Fruit fly (Drosophila melanogaster) whole organism, prepupa: ENCODE measurements around the gene Dh31.

Experiments used
- CG10631 ChIP-seq: fragments of 200-800 bp; sonication (Bioruptor generic); optimal IDR thresholded peaks from 2 replicates; lab custom pipeline; 2016; ENCODE audit warnings: missing biosample characterization, missing genetic modification characterization
- CG10669 ChIP-seq: fragments of 200-800 bp; sonication (Bioruptor generic); optimal IDR thresholded peaks from 3 replicates; lab custom pipeline; 2018; ENCODE audit warnings: missing biosample characterization, mild to moderate bottlenecking, missing genetic modification characterization, moderate library complexity
- CG11294 ChIP-seq: fragments of 200-800 bp; sonication (Bioruptor generic); IDR thresholded peaks from 2 replicates; pipeline ENCODE4 v1.3.6; 2022; ENCODE audit warnings: missing biosample characterization, missing genetic modification characterization
- CG11902 ChIP-seq: fragments of 200-800 bp; sonication (Bioruptor generic); optimal IDR thresholded peaks from 3 replicates; lab custom pipeline; 2016; ENCODE audit warnings: missing biosample characterization, missing genetic modification characterization
- CG15336 ChIP-seq: fragments of 200-800 bp; sonication (Bioruptor generic); IDR thresholded peaks from 2 replicates; pipeline ENCODE4 v1.3.6; 2022; ENCODE audit warnings: missing biosample characterization, missing genetic modification characterization
- CG1621 ChIP-seq: fragments of 200-800 bp; sonication (Bioruptor generic); optimal IDR thresholded peaks from 3 replicates; lab custom pipeline; 2018; ENCODE audit warnings: missing biosample characterization, mild to moderate bottlenecking, missing genetic modification characterization
- CG16779 ChIP-seq: fragments of 200-800 bp; sonication (Bioruptor generic); optimal IDR thresholded peaks from 3 replicates; lab custom pipeline; 2017; ENCODE audit warnings: missing biosample characterization, mild to moderate bottlenecking, missing genetic modification characterization
- CG3032 ChIP-seq: fragments of 200-800 bp; optimal IDR thresholded peaks from 2 replicates; lab custom pipeline; 2019; ENCODE audit warnings: missing biosample characterization, mild to moderate bottlenecking, missing genetic modification characterization, moderate library complexity
- CG31627 ChIP-seq: fragments of 200-800 bp; sonication (Bioruptor generic); optimal IDR thresholded peaks from 3 replicates; lab custom pipeline; 2016; ENCODE audit warnings: missing biosample characterization, missing genetic modification characterization
- CG32006 ChIP-seq: fragments of 200-800 bp; sonication (Bioruptor generic); optimal IDR thresholded peaks from 3 replicates; lab custom pipeline; 2017; ENCODE audit warnings: missing biosample characterization, mild to moderate bottlenecking, missing genetic modification characterization
- CG34406 ChIP-seq: fragments of 200-800 bp; sonication (Bioruptor generic); optimal IDR thresholded peaks from 3 replicates; lab custom pipeline; 2016; ENCODE audit warnings: missing biosample characterization, missing genetic modification characterization
- CG3919 ChIP-seq: fragments of 200-800 bp; sonication (Bioruptor generic); optimal IDR thresholded peaks from 3 replicates; lab custom pipeline; 2016; ENCODE audit warnings: missing biosample characterization, missing genetic modification characterization
- CG6276 ChIP-seq: fragments of 200-800 bp; sonication (Bioruptor generic); optimal IDR thresholded peaks from 2 replicates; lab custom pipeline; 2017; ENCODE audit warnings: missing biosample characterization, mild to moderate bottlenecking, missing genetic modification characterization
- CG6792 ChIP-seq: fragments of 200-800 bp; sonication (Bioruptor generic); optimal IDR thresholded peaks from 3 replicates; lab custom pipeline; 2016; ENCODE audit warnings: missing biosample characterization, missing genetic modification characterization
- CG6808 ChIP-seq: fragments of 200-800 bp; sonication (Bioruptor generic); optimal IDR thresholded peaks from 3 replicates; lab custom pipeline; 2017; ENCODE audit warnings: missing biosample characterization, missing genetic modification characterization, mild to moderate bottlenecking, moderate library complexity, missing genetic modification reagents
- CG6854 ChIP-seq: fragments of 200-800 bp; sonication (Bioruptor generic); optimal IDR thresholded peaks from 2 replicates; lab custom pipeline; 2017; ENCODE audit warnings: missing biosample characterization, mild to moderate bottlenecking, missing genetic modification characterization
- CG8119 ChIP-seq: fragments of 200-800 bp; sonication (Bioruptor generic); IDR thresholded peaks from 3 replicates; pipeline ENCODE4 v1.3.6; 2022; ENCODE audit warnings: missing biosample characterization, missing genetic modification characterization
- CG8319 ChIP-seq: fragments of 200-800 bp; sonication (Bioruptor generic); optimal IDR thresholded peaks from 3 replicates; lab custom pipeline; 2016; ENCODE audit warnings: missing biosample characterization, missing genetic modification characterization
- CG8632 ChIP-seq: fragments of 200-800 bp; sonication (Bioruptor generic); optimal IDR thresholded peaks from 3 replicates; lab custom pipeline; 2016; ENCODE audit warnings: missing biosample characterization, missing genetic modification characterization
- Eip75B ChIP-seq: fragments of 200-800 bp; sonication (Bioruptor generic); optimal IDR thresholded peaks from 3 replicates; lab custom pipeline; 2016; ENCODE audit warnings: missing biosample characterization, missing genetic modification characterization
- Eip78C ChIP-seq: fragments of 200-800 bp; sonication (Bioruptor generic); peaks from one replicate; lab custom pipeline; 2016; ENCODE audit warnings: missing biosample characterization, missing genetic modification characterization
- Eip93F ChIP-seq: fragments of 200-800 bp; sonication (Bioruptor generic); optimal IDR thresholded peaks from 2 replicates; lab custom pipeline; 2016; ENCODE audit warnings: missing biosample characterization, mild to moderate bottlenecking, missing genetic modification characterization
- Ets21C ChIP-seq: fragments of 200-800 bp; sonication (Bioruptor generic); optimal IDR thresholded peaks from 3 replicates; lab custom pipeline; 2016; ENCODE audit warnings: missing biosample characterization, missing genetic modification characterization
- Ets96B ChIP-seq: fragments of 200-800 bp; optimal IDR thresholded peaks from 2 replicates; lab custom pipeline; 2019; ENCODE audit warnings: missing biosample characterization, mild to moderate bottlenecking, missing genetic modification characterization, moderate library complexity
- Gug ChIP-seq: fragments of 200-800 bp; sonication (Bioruptor generic); IDR thresholded peaks from 2 replicates; pipeline ENCODE4 v1.3.6; 2022; ENCODE audit warnings: missing biosample characterization, missing genetic modification characterization
- Hr38 ChIP-seq: sonication (Bioruptor generic); optimal IDR thresholded peaks from 2 replicates; lab custom pipeline; 2016; ENCODE audit warnings: missing biosample characterization, missing genetic modification characterization
- Hr39 ChIP-seq: fragments of 200-800 bp; sonication (Bioruptor generic); optimal IDR thresholded peaks from 2 replicates; lab custom pipeline; 2016; ENCODE audit warnings: missing biosample characterization, missing genetic modification characterization
- Hr4 ChIP-seq: fragments of 200-800 bp; sonication (Bioruptor generic); optimal IDR thresholded peaks from 3 replicates; lab custom pipeline; 2016; ENCODE audit warnings: missing biosample characterization, missing genetic modification characterization
- OdsH ChIP-seq: fragments of 200-800 bp; sonication (Bioruptor generic); optimal IDR thresholded peaks from 3 replicates; lab custom pipeline; 2016; ENCODE audit warnings: missing biosample characterization, missing genetic modification characterization
- Smox ChIP-seq: fragments of 200-800 bp; sonication (Bioruptor generic); optimal IDR thresholded peaks from 3 replicates; lab custom pipeline; 2016; ENCODE audit warnings: missing biosample characterization, missing genetic modification characterization
- Sox14 ChIP-seq: fragments of 200-800 bp; sonication (Bioruptor generic); optimal IDR thresholded peaks from 3 replicates; lab custom pipeline; 2016; ENCODE audit warnings: missing biosample characterization, missing genetic modification characterization
- Sox15 ChIP-seq: fragments of 200-800 bp; sonication (Bioruptor generic); optimal IDR thresholded peaks from 3 replicates; lab custom pipeline; 2016; ENCODE audit warnings: missing biosample characterization, missing genetic modification characterization
- achi ChIP-seq: fragments of 200-800 bp; sonication (Bioruptor generic); optimal IDR thresholded peaks from 3 replicates; lab custom pipeline; 2016; ENCODE audit warnings: missing biosample characterization, missing genetic modification characterization
- acj6 ChIP-seq: fragments of 200-800 bp; sonication (Bioruptor generic); optimal IDR thresholded peaks from 3 replicates; lab custom pipeline; 2016; ENCODE audit warnings: missing biosample characterization, missing genetic modification characterization
- cyc ChIP-seq: fragments of 200-800 bp; sonication (Bioruptor generic); optimal IDR thresholded peaks from 3 replicates; lab custom pipeline; 2016; ENCODE audit warnings: missing biosample characterization, missing genetic modification characterization
- dsx ChIP-seq: fragments of 200-800 bp; optimal IDR thresholded peaks from 3 replicates; lab custom pipeline; 2019; ENCODE audit warnings: missing biosample characterization, mild to moderate bottlenecking, missing genetic modification characterization, moderate library complexity; ENCODE audit not compliant: poor library complexity, severe bottlenecking
- eg ChIP-seq: fragments of 200-800 bp; sonication (Bioruptor generic); IDR thresholded peaks from 3 replicates; pipeline ENCODE4 v1.3.6; 2022; ENCODE audit warnings: missing biosample characterization, missing genetic modification characterization
- fd59A ChIP-seq: fragments of 200-800 bp; sonication (Bioruptor generic); optimal IDR thresholded peaks from 2 replicates; lab custom pipeline; 2017; ENCODE audit warnings: missing biosample characterization, mild to moderate bottlenecking, missing genetic modification characterization, missing genetic modification reagents
- fd85E ChIP-seq: fragments of 200-800 bp; sonication (Bioruptor generic); optimal IDR thresholded peaks from 3 replicates; lab custom pipeline; 2016; ENCODE audit warnings: missing biosample characterization, missing genetic modification characterization
- fkh ChIP-seq: fragments of 200-800 bp; sonication (Bioruptor generic); optimal IDR thresholded peaks from 3 replicates; lab custom pipeline; 2017; ENCODE audit warnings: missing biosample characterization, mild to moderate bottlenecking, missing genetic modification characterization, moderate library complexity
- lz ChIP-seq: fragments of 200-800 bp; sonication (Bioruptor generic); optimal IDR thresholded peaks from 3 replicates; lab custom pipeline; 2016; ENCODE audit warnings: missing biosample characterization, missing genetic modification characterization
- net ChIP-seq: fragments of 200-800 bp; sonication (Bioruptor generic); optimal IDR thresholded peaks from 3 replicates; lab custom pipeline; 2016; ENCODE audit warnings: missing biosample characterization, missing genetic modification characterization
- pdm3 ChIP-seq: fragments of 200-800 bp; sonication (Bioruptor generic); optimal IDR thresholded peaks from 3 replicates; lab custom pipeline; 2016; ENCODE audit warnings: missing biosample characterization, missing genetic modification characterization
- salr ChIP-seq, 2 experiments: fragments of 200-800 bp; sonication (Bioruptor generic); optimal IDR thresholded peaks; 3 replicates each; lab custom pipeline; 2016 to 2018; ENCODE audit warnings: missing biosample characterization in 2 of 2, missing genetic modification characterization in 2 of 2, mild to moderate bottlenecking in 1 of 2
- spab ChIP-seq: fragments of 200-800 bp; sonication (Bioruptor generic); optimal IDR thresholded peaks from 2 replicates; lab custom pipeline; 2017; ENCODE audit warnings: missing biosample characterization, mild to moderate bottlenecking, missing genetic modification characterization, missing genetic modification reagents
- ss ChIP-seq, 2 experiments: fragments of 200-800 bp; sonication (Bioruptor generic); optimal IDR thresholded peaks; 2 replicates in 1 of 2; 3 replicates in 1 of 2; lab custom pipeline; 2017 to 2018; ENCODE audit warnings: mild to moderate bottlenecking in 2 of 2, missing biosample characterization in 2 of 2, missing genetic modification characterization in 2 of 2, moderate library complexity in 1 of 2
- svp ChIP-seq: fragments of 200-800 bp; sonication (Bioruptor generic); peaks from one replicate; lab custom pipeline; 2016; ENCODE audit warnings: missing biosample characterization, missing genetic modification characterization
- topi ChIP-seq: fragments of 200-800 bp; sonication (Bioruptor generic); optimal IDR thresholded peaks from 3 replicates; lab custom pipeline; 2016; ENCODE audit warnings: missing biosample characterization, missing genetic modification characterization
- vri ChIP-seq: fragments of 200-800 bp; sonication (Bioruptor generic); optimal IDR thresholded peaks from 3 replicates; lab custom pipeline; 2016; ENCODE audit warnings: missing biosample characterization, mild to moderate bottlenecking, missing genetic modification characterization

Dh31 gene

dm6 chr2L:8473448-8473847 lies 33.2 kb downstream of the Dh31 start (continued):
- TF ChIP-seq Ets96B (tag; lab: Kevin White, UChicago) (peak; percentile 67), dsx (GFP tag; lab: Kevin White, UChicago) (peak; percentile 63), CG6276 (peak; percentile 39), CG8319 (GFP tag; lab: Kevin White, UChicago) (peak; percentile 72), acj6 (peak; percentile 59), salr (GFP tag; optimal IDR thresholded peaks at IDR 0.05; lab: Kevin White, UChicago) (peak; percentile 41 to 44), Eip75B (GFP tag; lab: Kevin White, UChicago) (peak; percentile 73), CG11902 (GFP tag; lab: Kevin White, UChicago) (peak; percentile 70)

- TF ChIP-seq fkh (GFP tag; lab: Kevin White, UChicago) (no peak), svp (GFP tag; lab: Kevin White, UChicago) (peak; percentile 72), CG10669 (peak; percentile 61), CG31627 (peak; percentile 25), CG11902 (GFP tag; lab: Kevin White, UChicago) (peak; percentile 1), CG34406 (GFP tag; lab: Kevin White, UChicago) (peak; percentile 53), Ets21C (GFP tag; lab: Kevin White, UChicago) (no peak), CG8632 (peak; percentile 47), pdm3 (peak; percentile 59), CG6854 (no peak), eg (GFP tag; lab: Robert Waterston, UW) (0 out of 3 replicates have a peak, but pooled peaks have one; percentile 40), Hr4 (GFP tag; lab: Kevin White, UChicago) (peak; percentile 66), CG3919 (peak; percentile 66), achi (GFP tag; lab: Kevin White, UChicago) (peak; percentile 72), OdsH (peak; percentile 65), cyc (GFP tag; lab: Kevin White, UChicago) (peak; percentile 6), spab (GFP tag; lab: Kevin White, UChicago) (peak; percentile 51), Eip78C (GFP tag; lab: Kevin White, UChicago) (peak; percentile 93), CG16779 (tag; lab: Kevin White, UChicago) (peak; percentile 51), Eip75B (GFP tag; lab: Kevin White, UChicago) (peak; percentile 55), topi (peak; percentile 36), vri (GFP tag; lab: Kevin White, UChicago) (peak; percentile 24), Gug (GFP tag; lab: Robert Waterston, UW) (peak; percentile 26; the same call in 1 of the 2 replicates), CG32006 (GFP tag; lab: Kevin White, UChicago) (peak; percentile 81), CG15336 (GFP tag; lab: Robert Waterston, UW) (peak; percentile 77), Sox15 (GFP tag; lab: Kevin White, UChicago) (no peak), Hr39 (peak; percentile 38), lz (peak; percentile 40), CG11294 (GFP tag; lab: Robert Waterston, UW) (no peak), Sox14 (peak; percentile 53), CG10631 (GFP tag; lab: Kevin White, UChicago) (peak; percentile 70), ss (GFP tag; optimal IDR thresholded peaks at IDR 0.05; lab: Kevin White, UChicago) (peak; percentile 54 to 57), Eip93F (GFP tag; lab: Kevin White, UChicago) (no peak), CG6808 (peak; percentile 74), CG6792 (GFP tag; lab: Kevin White, UChicago) (peak; percentile 35), Smox (GFP tag; lab: Kevin White, UChicago) (peak; percentile 33), CG1621 (tag; lab: Kevin White, UChicago) (peak; percentile 49), dsx (GFP tag; lab: Kevin White, UChicago) (peak; percentile 65), fd85E (no peak), CG8119 (peak; percentile 85), Ets96B (tag; lab: Kevin White, UChicago) (peak; percentile 76), salr (GFP tag; optimal IDR thresholded peaks at IDR 0.05; lab: Kevin White, UChicago) (peak in 1 of 2 experiments; percentile 72), net (GFP tag; lab: Kevin White, UChicago) (peak; percentile 64), Hr38 (GFP tag; lab: Kevin White, UChicago) (no peak), CG6276 (peak; percentile 64), fd59A (GFP tag; lab: Kevin White, UChicago) (peak; percentile 45), acj6 (peak; percentile 62), CG3032 (tag; lab: Kevin White, UChicago) (peak; percentile 79)
These were observed 35.0 kb downstream of the Dh31 start for dm6 chr2L:8471667-8472066.
